Fruit fly (Drosophila melanogaster): ENCODE results near the gene bsk.

dm6 chr2L:10203933-10204509, 46.3 kb downstream of the bsk start, which contains the start of gene CG34159:
- TF ChIP-seq cnc (optimal IDR thresholded peaks at IDR 0.05) (no peak), CG5204 (GFP tag; optimal IDR thresholded peaks at IDR 0.05) (no peak), Crg-1 (GFP tag; optimal IDR thresholded peaks at IDR 0.05) (no peak), CG12768 (GFP tag; optimal IDR thresholded peaks at IDR 0.05) (no peak)

All from whole organism, adult.